Worm (Caenorhabditis elegans): ENCODE measurements around the gene ctl-2.

DNA sequence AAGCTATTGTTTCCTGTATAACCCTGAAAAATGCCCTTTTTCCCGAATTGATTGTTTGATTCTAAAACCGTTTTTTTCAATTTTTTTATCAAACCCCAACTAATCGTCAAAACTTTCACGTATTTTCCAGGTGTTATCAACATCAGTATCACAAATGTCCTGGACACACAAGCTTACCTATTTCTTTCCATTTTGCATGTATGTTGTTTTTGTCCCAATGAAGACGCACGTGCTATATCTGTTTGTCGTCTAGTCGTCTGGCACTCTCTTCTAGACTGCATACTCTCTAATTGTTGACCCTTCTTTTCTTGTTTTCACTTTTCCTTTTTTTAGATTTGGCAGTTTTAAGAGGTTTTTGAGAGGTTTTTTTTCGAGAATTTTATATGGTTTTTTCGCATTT lies 5.5 kb downstream of the ctl-2 start:
- TF ChIP-seq W03F9.2 (tag; optimal IDR thresholded peaks at IDR 0.05) (peak; percentile 47), him-1 (tag; optimal IDR thresholded peaks at IDR 0.05) (no peak), dao-5 (tag; optimal IDR thresholded peaks at IDR 0.05) (no peak)
